Worm (Caenorhabditis elegans): ENCODE data around the gene pqn-29.

The pqn-29 gene

DNA sequence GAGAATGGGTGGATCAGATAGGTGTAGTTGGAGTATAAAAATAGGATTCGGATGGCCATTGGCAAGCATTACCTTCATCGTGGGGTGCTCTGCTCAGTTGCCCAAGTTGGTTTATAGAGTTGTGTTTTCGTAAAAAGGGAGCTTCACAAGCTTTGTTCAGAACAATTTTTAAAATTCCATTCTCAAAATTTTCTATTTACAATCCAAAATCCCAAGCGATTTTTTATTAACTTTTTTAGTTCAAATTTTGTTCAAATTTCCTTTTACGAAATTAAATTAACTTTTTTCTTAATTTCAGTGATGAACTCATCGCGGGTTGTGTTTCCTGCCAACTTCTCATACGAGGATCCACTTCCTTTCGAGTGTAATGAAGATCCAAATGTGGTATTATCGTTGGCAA is 31.3 kb upstream of the pqn-29 start, which contains the start of gene srg-10:
Gene srg-10, plus strand, starts transcription at position 301 of the 400 bp plus-strand sequence.
- TF ChIP-seq him-1 (tag; optimal IDR thresholded peaks at IDR 0.05) (no peak), T07F8.4 (tag; optimal IDR thresholded peaks at IDR 0.05) (no peak), rcor-1 (GFP tag; IDR thresholded peaks at IDR 0.05) (no peak), madf-3 (GFP tag; IDR thresholded peaks at IDR 0.05) (no peak), nhr-179 (tag; optimal IDR thresholded peaks at IDR 0.05) (no peak), lsl-1 (GFP tag; optimal IDR thresholded peaks at IDR 0.05) (no peak), tbp1 (GFP tag; optimal IDR thresholded peaks at IDR 0.05) (no peak), F57C9.4 (tag; optimal IDR thresholded peaks at IDR 0.05) (no peak), efl-1 (GFP tag; optimal IDR thresholded peaks at IDR 0.05) (no peak)

DNA sequence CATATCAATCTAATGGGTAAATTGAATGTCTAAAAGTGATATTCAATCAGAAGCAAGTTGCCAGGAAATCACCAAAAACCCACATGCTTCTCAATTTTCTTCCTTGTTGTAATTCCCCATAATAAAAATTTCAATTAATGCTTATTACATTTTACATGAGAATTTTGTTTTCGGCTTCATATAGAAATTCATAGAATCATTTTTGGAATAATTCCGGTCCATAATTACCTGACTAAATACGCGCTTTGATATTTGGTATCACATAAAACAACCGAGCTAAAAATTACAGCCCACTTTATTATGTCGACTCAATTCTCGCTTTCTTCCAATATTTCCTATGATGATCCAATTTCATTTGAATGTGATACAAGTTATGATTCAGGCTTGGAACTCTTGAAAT is 25.8 kb upstream of the pqn-29 start, which contains the start of gene srg-13:
Gene srg-13, plus strand, starts transcription at position 301 of the 400 bp plus-strand sequence.
- TF ChIP-seq tlf-1 (GFP tag; optimal IDR thresholded peaks at IDR 0.05) (no peak), Y53G8AR.9 (GFP tag; conservative IDR thresholded peaks at IDR 0.05) (no peak)

DNA sequence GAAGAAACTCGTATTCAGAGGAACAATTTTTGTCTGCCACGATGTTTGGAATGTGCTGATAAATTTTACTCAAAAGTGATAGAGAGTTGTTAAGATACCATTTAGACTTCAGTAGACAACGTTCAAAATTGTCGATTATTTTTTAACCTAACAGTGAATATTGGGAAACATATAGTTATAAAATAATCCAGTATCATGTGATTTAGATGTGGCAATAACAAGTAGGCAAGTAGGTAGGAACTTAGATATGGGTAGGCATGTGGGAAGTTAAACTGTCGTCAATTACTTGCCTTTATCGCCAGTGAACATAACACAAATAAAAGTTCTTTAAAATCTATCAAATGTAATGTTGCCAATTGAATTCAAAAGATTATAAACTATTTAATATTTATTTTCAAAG is 25.3 kb upstream of the pqn-29 start, which contains the start of gene T23F11.11:
Gene T23F11.11, minus strand, starts transcription at position 101 of the 400 bp plus-strand sequence.
- TF ChIP-seq ccch-3 (GFP tag; optimal IDR thresholded peaks at IDR 0.05) (no peak), ama-1 (optimal IDR thresholded peaks at IDR 0.05) (no peak), ama-1 (GFP tag; optimal IDR thresholded peaks at IDR 0.05) (no peak), rcor-1 (GFP tag; IDR thresholded peaks at IDR 0.05) (no peak), ceh-27 (GFP tag; optimal IDR thresholded peaks at IDR 0.05) (no peak), fkh-3 (tag; optimal IDR thresholded peaks at IDR 0.05) (no peak), hlh-12 (tag; optimal IDR thresholded peaks at IDR 0.05) (no peak), cebp-1 (GFP tag; IDR thresholded peaks at IDR 0.05) (no peak), cebp-1 (tag; optimal IDR thresholded peaks at IDR 0.05) (no peak), F22D6.2 (tag; optimal IDR thresholded peaks at IDR 0.05) (no peak), madf-3 (GFP tag; IDR thresholded peaks at IDR 0.05) (no peak), ztf-3 (GFP tag; optimal IDR thresholded peaks at IDR 0.05) (no peak), hsf-1 (GFP tag; IDR thresholded peaks at IDR 0.05) (no peak), mxl-1 (tag; optimal IDR thresholded peaks at IDR 0.05) (no peak), B0019.2 (GFP tag; conservative IDR thresholded peaks at IDR 0.05) (no peak), die-1 (tag; optimal IDR thresholded peaks at IDR 0.05) (no peak), hlh-26 (GFP tag; conservative IDR thresholded peaks at IDR 0.05) (no peak), F52B5.7 (tag; optimal IDR thresholded peaks at IDR 0.05) (no peak), egrh-3 (GFP tag; IDR thresholded peaks at IDR 0.05) (no peak), lsl-1 (GFP tag; optimal IDR thresholded peaks at IDR 0.05) (no peak), F57C9.4 (tag; optimal IDR thresholded peaks at IDR 0.05) (no peak)

DNA sequence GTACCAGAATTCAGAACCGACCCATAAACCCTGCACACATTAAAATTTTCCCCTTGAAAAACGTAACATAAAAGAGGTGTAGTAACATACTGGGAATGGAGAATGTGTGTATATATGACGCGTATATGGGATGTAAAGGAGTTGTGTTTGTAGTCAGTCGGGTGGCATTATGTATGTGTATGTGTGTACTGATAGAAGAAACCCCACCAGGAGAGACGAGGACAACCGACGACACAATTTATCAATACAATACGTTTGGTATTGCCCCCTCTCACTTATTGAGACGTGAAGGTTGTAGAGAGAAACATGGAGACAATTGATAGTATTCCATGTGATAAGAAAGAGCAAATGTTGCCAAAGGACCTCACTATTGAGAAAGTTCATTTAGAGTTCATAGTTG is 21.9 kb upstream of the pqn-29 start:
- TF ChIP-seq nhr-80 (tag; optimal IDR thresholded peaks at IDR 0.05) (peak; percentile 23), madf-10 (tag; optimal IDR thresholded peaks at IDR 0.05) (no peak)

DNA sequence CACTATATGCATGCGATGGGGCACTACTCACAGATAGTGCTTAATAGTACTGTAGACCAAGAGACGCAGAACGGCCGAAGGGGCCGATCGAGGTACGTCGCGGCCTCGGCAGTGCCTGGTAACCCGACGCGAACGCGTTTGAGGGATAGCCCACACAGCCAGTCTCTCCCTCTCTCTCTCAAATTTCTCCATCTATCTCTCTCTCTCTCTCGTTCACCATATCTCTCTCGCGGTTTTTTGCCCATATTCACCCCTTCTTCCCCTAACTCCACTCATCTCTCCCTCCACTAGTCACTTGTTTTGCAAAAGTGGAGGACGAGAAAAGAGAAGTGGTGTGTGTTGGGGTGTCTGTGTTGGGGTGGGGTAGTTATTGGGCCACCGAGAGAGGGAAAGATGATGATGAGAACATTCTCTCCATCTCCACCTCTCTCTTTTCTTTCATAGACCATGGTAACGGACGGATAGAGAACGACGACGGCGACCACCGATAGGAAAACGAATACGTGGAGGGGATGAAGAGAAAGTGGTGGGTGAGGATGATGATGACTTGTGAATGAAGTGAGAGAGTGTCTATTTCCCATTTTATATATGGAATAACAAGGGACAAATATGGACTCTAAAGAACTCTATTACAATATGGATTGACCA is 20.7 kb upstream of the pqn-29 start:
- peak; percentile 26; the same call in 1 of the 2 replicates for TF ChIP-seq lir-1 (GFP tag; conservative IDR thresholded peaks at IDR 0.05)
- no peak for TF ChIP-seq nfya-2 (GFP tag; IDR thresholded peaks at IDR 0.05)
- TF ChIP-seq hmg-1.2 (GFP tag; IDR thresholded peaks at IDR 0.05), result peak; percentile 54; the same call in 1 of the 2 replicates
- peak; percentile 86 for TF ChIP-seq ceh-27 (GFP tag; optimal IDR thresholded peaks at IDR 0.05)
- no peak for TF ChIP-seq nhr-120 (GFP tag; IDR thresholded peaks at IDR 0.05)
- peak; percentile 6 for TF ChIP-seq attf-5 (GFP tag; optimal IDR thresholded peaks at IDR 0.05)

Data from whole organism, young adult.